Worm (Caenorhabditis elegans): ENCODE measurements around the gene Y59C2A.2.

Gene Y59C2A.2

DNA sequence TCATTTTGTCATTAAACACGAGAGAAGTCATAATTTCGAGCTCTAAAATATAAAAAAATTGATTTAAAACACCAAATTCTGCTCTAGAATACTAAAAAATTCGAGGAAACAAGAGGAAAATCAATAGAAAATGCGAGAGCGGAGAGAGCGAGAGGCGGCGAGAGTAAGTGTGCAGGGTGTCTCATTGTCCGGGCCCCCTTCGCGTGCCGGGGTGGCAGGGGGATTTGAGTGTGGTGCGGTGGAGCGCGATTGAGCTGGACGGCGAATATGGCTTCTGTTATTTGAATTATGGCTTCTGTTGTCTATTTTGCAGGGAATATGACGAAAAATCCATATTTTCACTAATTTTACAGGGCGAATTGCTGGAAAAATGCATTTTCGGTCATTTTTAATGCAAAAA is 15.9 kb upstream of the Y59C2A.2 start, which contains the start of gene Y59C2A.3 (continued):
- no peak for TF ChIP-seq mab-9 (GFP tag; IDR thresholded peaks at IDR 0.05)
- TF ChIP-seq isw-1 (GFP tag; IDR thresholded peaks at IDR 0.05) = peak; percentile 20; the same call in 1 of the 2 replicates
- TF ChIP-seq nhr-19 (GFP tag; conservative IDR thresholded peaks at IDR 0.05) = no peak
- TF ChIP-seq efl-3 (GFP tag; optimal IDR thresholded peaks at IDR 0.05) = no peak
- peak; percentile 18 for TF ChIP-seq egl-13 (tag; optimal IDR thresholded peaks at IDR 0.05)
- peak in 1 of 2 experiments; percentile 38 for TF ChIP-seq mdl-1 (tag; optimal IDR thresholded peaks at IDR 0.05)
- TF ChIP-seq fos-1 (tag; optimal IDR thresholded peaks at IDR 0.05) = no peak
- TF ChIP-seq skn-1 (tag; optimal IDR thresholded peaks at IDR 0.05) = peak; percentile 25
- TF ChIP-seq aly-2 (tag; optimal IDR thresholded peaks at IDR 0.05) = no peak
- no peak for TF ChIP-seq pax-3 (tag; optimal IDR thresholded peaks at IDR 0.05)
- no peak for TF ChIP-seq grh-1 (GFP tag; IDR thresholded peaks at IDR 0.05)
- no peak for TF ChIP-seq ceh-88 (GFP tag; IDR thresholded peaks at IDR 0.05)
- TF ChIP-seq C16A3.4 (tag; optimal IDR thresholded peaks at IDR 0.05) = no peak
- TF ChIP-seq nhr-237 (tag; optimal IDR thresholded peaks at IDR 0.05) = no peak
- no peak for TF ChIP-seq elt-2 (tag; optimal IDR thresholded peaks at IDR 0.05)
- TF ChIP-seq nhr-76 (tag; optimal IDR thresholded peaks at IDR 0.05) = no peak
- no peak for TF ChIP-seq ama-1 (optimal IDR thresholded peaks at IDR 0.05)
- peak in 1 of 3 experiments; percentile 32 for TF ChIP-seq ceh-82 (tag; optimal IDR thresholded peaks at IDR 0.05)
- no peak for TF ChIP-seq nhr-90 (tag; optimal IDR thresholded peaks at IDR 0.05; ENCODE audit: poor library complexity)
- no peak for TF ChIP-seq elt-3 (tag; optimal IDR thresholded peaks at IDR 0.05)
- no peak for TF ChIP-seq irx-1 (tag; optimal IDR thresholded peaks at IDR 0.05)
- TF ChIP-seq unc-98 (GFP tag; IDR thresholded peaks at IDR 0.05) = no peak
- TF ChIP-seq ztf-11 (tag; optimal IDR thresholded peaks at IDR 0.05) = no peak
- TF ChIP-seq zag-1 (tag; optimal IDR thresholded peaks at IDR 0.05) = no peak
- TF ChIP-seq sup-37 (GFP tag; optimal IDR thresholded peaks at IDR 0.05) = no peak
- TF ChIP-seq nhr-11 (tag; optimal IDR thresholded peaks at IDR 0.05) = no peak
- no peak for TF ChIP-seq nhr-71 (tag; optimal IDR thresholded peaks at IDR 0.05)
- peak; percentile 53 to 54 for TF ChIP-seq lsy-2 (tag; optimal IDR thresholded peaks at IDR 0.05)
- peak; percentile 20 for TF ChIP-seq swsn-7 (tag; optimal IDR thresholded peaks at IDR 0.05)
- TF ChIP-seq unc-86 (tag; optimal IDR thresholded peaks at IDR 0.05) = no peak
- TF ChIP-seq efl-1 (optimal IDR thresholded peaks at IDR 0.05) = peak; percentile 52 to 56
- peak; percentile 50 to 56 for TF ChIP-seq efl-1 (GFP tag; optimal IDR thresholded peaks at IDR 0.05 in 1 of 2)
- no peak for TF ChIP-seq ceh-90 (tag; optimal IDR thresholded peaks at IDR 0.05)
- TF ChIP-seq egl-27 (tag; optimal IDR thresholded peaks at IDR 0.05) = no peak
- peak; percentile 40 for TF ChIP-seq rnt-1 (tag; optimal IDR thresholded peaks at IDR 0.05)
- TF ChIP-seq nhr-85 (tag) = no peak
- TF ChIP-seq fkh-8 (tag; optimal IDR thresholded peaks at IDR 0.05) = peak; percentile 73
- TF ChIP-seq mep-1 (tag; optimal IDR thresholded peaks at IDR 0.05) = peak; percentile 47
- TF ChIP-seq nhr-20 (tag; optimal IDR thresholded peaks at IDR 0.05) = no peak
- peak; percentile 29 for TF ChIP-seq lin-13 (GFP tag; optimal IDR thresholded peaks at IDR 0.05)
- TF ChIP-seq nhr-77 (tag; optimal IDR thresholded peaks at IDR 0.05) = no peak
- TF ChIP-seq snu-23 (GFP tag; optimal IDR thresholded peaks at IDR 0.05) = peak; percentile 60
- peak; percentile 80 for TF ChIP-seq lin-14 (GFP tag; optimal IDR thresholded peaks at IDR 0.05)
- no peak for TF ChIP-seq aha-1 (tag; optimal IDR thresholded peaks at IDR 0.05)
- TF ChIP-seq hlh-17 (GFP tag; optimal IDR thresholded peaks at IDR 0.05; ENCODE audit: borderline replicate concordance) = no peak
- TF ChIP-seq nhr-84 (tag; optimal IDR thresholded peaks at IDR 0.05) = no peak
- TF ChIP-seq nhr-47 (tag; optimal IDR thresholded peaks at IDR 0.05) = no peak
- no peak for TF ChIP-seq hlh-4 (tag; optimal IDR thresholded peaks at IDR 0.05)
- no peak for TF ChIP-seq ceh-63 (GFP tag; optimal IDR thresholded peaks at IDR 0.05)
- TF ChIP-seq jun-1 (tag; optimal IDR thresholded peaks at IDR 0.05) = no peak

Measured in whole organism, L1 larva.